Fruit fly (Drosophila melanogaster): Measurements from ENCODE around the gene CG31156.

Gene CG31156

dm6 chr3R:22595293-22595868 lies 18.1 kb downstream of the CG31156 start (continued):
- TF ChIP-seq CG10543 (GFP tag; optimal IDR thresholded peaks at IDR 0.05), result peak; percentile 17
- TF ChIP-seq grn (GFP tag; optimal IDR thresholded peaks at IDR 0.05), result peak; percentile 97
- peak; percentile 26 for TF ChIP-seq Vsx1 (GFP tag; optimal IDR thresholded peaks at IDR 0.05)
- no peak for TF ChIP-seq CG7271 (tag; optimal IDR thresholded peaks at IDR 0.05)
- peak; percentile 10 for TF ChIP-seq CG2678 (tag; optimal IDR thresholded peaks at IDR 0.05)
- TF ChIP-seq CG34376 (GFP tag; optimal IDR thresholded peaks at IDR 0.05), result peak; percentile 80
- TF ChIP-seq CG12769 (tag; optimal IDR thresholded peaks at IDR 0.05), result peak; percentile 45
- no peak for TF ChIP-seq NC2β (GFP tag; optimal IDR thresholded peaks at IDR 0.05)
- no peak for TF ChIP-seq CG10321 (GFP tag; IDR thresholded peaks at IDR 0.05)
- TF ChIP-seq HmgZ (tag; optimal IDR thresholded peaks at IDR 0.05), result peak; percentile 30
- TF ChIP-seq kay (GFP tag; optimal IDR thresholded peaks at IDR 0.05), result no peak
- TF ChIP-seq Rfx (GFP tag; IDR thresholded peaks at IDR 0.05), result peak; percentile 39; the same call in 1 of the 2 replicates
- TF ChIP-seq cwo (GFP tag; optimal IDR thresholded peaks at IDR 0.05), result peak; percentile 13
- no peak for TF ChIP-seq CG2712 (tag; optimal IDR thresholded peaks at IDR 0.05)
- 0 out of 4 replicates have a peak, but pooled peaks have one; percentile 13 for TF ChIP-seq chinmo (GFP tag; IDR thresholded peaks at IDR 0.05; ENCODE audit: partially characterized antibody)
- TF ChIP-seq CG2199 (GFP tag; IDR thresholded peaks at IDR 0.05), result 0 out of 3 replicates have a peak, but pooled peaks have one; percentile 15
- no peak for TF ChIP-seq ftz-f1 (GFP tag; optimal IDR thresholded peaks at IDR 0.05)
- TF ChIP-seq exex (tag; optimal IDR thresholded peaks at IDR 0.05), result peak; percentile 95
- TF ChIP-seq CG8290 (GFP tag; optimal IDR thresholded peaks at IDR 0.05), result no peak
- peak in 1 of 2 experiments; percentile 5 for TF ChIP-seq CG8290 (tag; optimal IDR thresholded peaks at IDR 0.05)

DNA sequence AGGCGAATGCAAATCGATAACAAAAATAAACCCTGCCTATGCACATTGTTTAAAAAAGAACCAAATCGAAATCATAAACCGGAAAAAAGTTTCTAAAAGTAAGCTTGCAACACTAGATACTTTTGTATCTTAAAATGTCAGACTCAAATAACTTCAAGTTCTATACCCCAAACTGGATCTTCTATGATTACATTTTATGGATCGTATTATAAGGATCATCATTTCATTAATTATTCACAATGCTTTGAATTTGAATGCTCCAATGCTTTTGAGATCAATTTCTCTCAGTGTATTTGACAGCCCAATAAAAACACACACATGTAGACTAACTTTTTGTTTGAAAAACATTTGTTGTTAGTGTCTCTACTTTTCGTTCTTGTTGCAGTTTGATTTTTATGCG lies 19.2 kb downstream of the CG31156 start:
- TF ChIP-seq gem (tag; optimal IDR thresholded peaks at IDR 0.05) (peak; percentile 19), Drgx (GFP tag; IDR thresholded peaks at IDR 0.05) (0 out of 2 replicates have a peak, but pooled peaks have one; percentile 59), B-H2 (GFP tag; optimal IDR thresholded peaks at IDR 0.05) (no peak)

dm6 chr3R:22590668-22591275 lies 22.7 kb downstream of the CG31156 start:
- TF ChIP-seq CG1024 (GFP tag; IDR thresholded peaks at IDR 0.05) (no peak), Poxn (GFP tag; IDR thresholded peaks at IDR 0.05) (no peak), sim (GFP tag; IDR thresholded peaks at IDR 0.05) (no peak), esg (GFP tag; conservative IDR thresholded peaks at IDR 0.05) (peak; percentile 37), CG7963 (GFP tag; IDR thresholded peaks at IDR 0.05; ENCODE audit: partially characterized antibody) (no peak), zen (tag; optimal IDR thresholded peaks at IDR 0.05) (no peak), CG10979 (tag; optimal IDR thresholded peaks at IDR 0.05) (peak; percentile 86), CG3726 (GFP tag; IDR thresholded peaks at IDR 0.05) (no peak), kah (GFP tag; optimal IDR thresholded peaks at IDR 0.05) (no peak), TFAM (GFP tag; optimal IDR thresholded peaks at IDR 0.05) (peak; percentile 28), CG15269 (tag; optimal IDR thresholded peaks at IDR 0.05) (peak; percentile 34), cad (GFP tag; optimal IDR thresholded peaks at IDR 0.05) (no peak), CG32772 (GFP tag; IDR thresholded peaks at IDR 0.05) (peak; percentile 33; the same call in 1 of the 2 replicates), HmgD (GFP tag; optimal IDR thresholded peaks at IDR 0.05) (no peak), CG4404 (GFP tag; IDR thresholded peaks at IDR 0.05) (no peak), CG14965 (GFP tag; optimal IDR thresholded peaks at IDR 0.05; ENCODE audit: borderline replicate concordance) (no peak), D (optimal IDR thresholded peaks at IDR 0.05) (no peak), D (GFP tag; optimal IDR thresholded peaks at IDR 0.05) (peak; percentile 81), CG12391 (tag; optimal IDR thresholded peaks at IDR 0.05) (peak; percentile 73), Taf1 (GFP tag; IDR thresholded peaks at IDR 0.05) (no peak), CG4854 (GFP tag; optimal IDR thresholded peaks at IDR 0.05) (no peak), Xrp1 (GFP tag; IDR thresholded peaks at IDR 0.05) (peak; percentile 52), CG8924 (tag; optimal IDR thresholded peaks at IDR 0.05) (peak; percentile 68), Myb (GFP tag; optimal IDR thresholded peaks at IDR 0.05) (no peak), Mrtf (GFP tag; IDR thresholded peaks at IDR 0.05) (no peak), Sin3A (optimal IDR thresholded peaks at IDR 0.05) (no peak), CG2199 (GFP tag; IDR thresholded peaks at IDR 0.05) (peak; percentile 90; the same call in 2 of the 3 replicates)
